Worm (Caenorhabditis elegans): ENCODE measurements around the gene W03A5.1.

DNA sequence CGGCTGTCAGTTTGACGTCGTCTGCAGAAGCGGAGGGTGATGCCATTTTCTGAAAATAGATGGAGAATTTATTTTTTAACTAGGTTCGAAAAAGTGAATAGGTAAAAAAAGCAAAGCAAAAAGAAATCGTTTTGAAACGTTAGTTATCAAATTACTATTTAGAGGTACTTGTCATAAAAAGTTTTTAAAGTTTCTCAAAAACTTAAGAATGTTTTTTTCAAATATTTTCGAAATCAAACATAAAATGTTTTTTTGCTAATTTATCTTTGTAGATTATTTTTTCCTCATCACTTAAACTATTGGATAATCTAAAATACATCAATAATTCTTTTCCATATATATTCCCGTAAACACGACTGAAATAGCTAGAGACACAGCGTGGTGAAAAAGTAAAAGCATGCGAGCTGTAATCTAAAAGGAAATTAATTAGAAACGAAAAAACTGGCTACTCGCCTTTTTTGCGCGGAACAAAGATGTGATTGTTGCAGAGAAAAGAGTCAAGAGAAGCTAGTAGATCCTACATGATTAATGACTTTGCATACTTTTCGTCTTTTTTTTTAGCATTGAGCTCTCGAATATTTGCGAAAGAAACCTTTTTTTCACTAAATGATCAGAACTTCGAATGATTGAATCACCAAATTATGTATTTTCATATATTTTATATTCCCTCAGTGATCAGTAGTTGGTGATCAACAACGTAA, 36.3 kb upstream of the W03A5.1 start, which contains the start of gene szy-2:
- no peak for TF ChIP-seq lsy-2 (tag; optimal IDR thresholded peaks at IDR 0.05)
- TF ChIP-seq ces-1 (GFP tag; optimal IDR thresholded peaks at IDR 0.05): no peak

Measured in whole organism, mixed stage, embryonic.